Fruit fly (Drosophila melanogaster): ENCODE data around the gene SLC5A11.

- TF ChIP-seq CG8478 (optimal IDR thresholded peaks at IDR 0.05) (no peak), CTCF (optimal IDR thresholded peaks at IDR 0.05) (no peak)
Observed at dm6 chr2L:8171544-8171943, 33.4 kb downstream of the SLC5A11 start.

Measured in S2 (cell line).